Worm (Caenorhabditis elegans): ENCODE data around the gene T02E9.5.

The T02E9.5 gene

ce11 chrV:11375150-11375792, 33.2 kb downstream of the T02E9.5 start, which contains the start of gene cnb-1 (continued):
- no peak for TF ChIP-seq hlh-4 (tag; optimal IDR thresholded peaks at IDR 0.05)
- no peak for TF ChIP-seq vab-15 (tag; optimal IDR thresholded peaks at IDR 0.05)
- peak; percentile 41 for TF ChIP-seq isw-1 (GFP tag; IDR thresholded peaks at IDR 0.05)
- no peak for TF ChIP-seq egl-27 (tag; optimal IDR thresholded peaks at IDR 0.05)
- peak; percentile 22 to 60 (median 38) for TF ChIP-seq ceh-82 (tag; optimal IDR thresholded peaks at IDR 0.05)
- no peak for TF ChIP-seq C34B4.2 (tag; optimal IDR thresholded peaks at IDR 0.05)
- TF ChIP-seq elt-2 (tag; optimal IDR thresholded peaks at IDR 0.05): peak; percentile 35
- TF ChIP-seq skn-1 (tag; optimal IDR thresholded peaks at IDR 0.05): peak; percentile 63
- TF ChIP-seq lin-13 (GFP tag; optimal IDR thresholded peaks at IDR 0.05): peak; percentile 19
- no peak for TF ChIP-seq nhr-77 (tag; optimal IDR thresholded peaks at IDR 0.05)
- TF ChIP-seq nhr-20 (tag; optimal IDR thresholded peaks at IDR 0.05): peak; percentile 59
- peak; percentile 79 for TF ChIP-seq mep-1 (tag; optimal IDR thresholded peaks at IDR 0.05)
- TF ChIP-seq jun-1 (tag; optimal IDR thresholded peaks at IDR 0.05): peak; percentile 56
- peak; percentile 62 for TF ChIP-seq nhr-19 (GFP tag; conservative IDR thresholded peaks at IDR 0.05)
- no peak for TF ChIP-seq nhr-12 (tag; optimal IDR thresholded peaks at IDR 0.05)
- peak; percentile 81 for TF ChIP-seq egl-13 (tag; optimal IDR thresholded peaks at IDR 0.05)
- TF ChIP-seq lin-14 (GFP tag; optimal IDR thresholded peaks at IDR 0.05): peak; percentile 96
- no peak for TF ChIP-seq ces-1 (GFP tag; optimal IDR thresholded peaks at IDR 0.05)
- TF ChIP-seq pag-3 (tag; optimal IDR thresholded peaks at IDR 0.05; ENCODE audit: borderline replicate concordance, insufficient read depth): no peak
- no peak for TF ChIP-seq tlp-1 (tag; optimal IDR thresholded peaks at IDR 0.05)
- no peak for TF ChIP-seq F16B12.6 (tag; optimal IDR thresholded peaks at IDR 0.05)
- peak; percentile 83 for TF ChIP-seq swsn-7 (tag; optimal IDR thresholded peaks at IDR 0.05)
- TF ChIP-seq sox-4 (tag; optimal IDR thresholded peaks at IDR 0.05): peak; percentile 31
- TF ChIP-seq ceh-88 (GFP tag; IDR thresholded peaks at IDR 0.05): no peak
- no peak for TF ChIP-seq efl-3 (GFP tag; optimal IDR thresholded peaks at IDR 0.05)
- TF ChIP-seq nhr-76 (tag; optimal IDR thresholded peaks at IDR 0.05): no peak
- TF ChIP-seq snu-23 (GFP tag; optimal IDR thresholded peaks at IDR 0.05): peak; percentile 82
- no peak for TF ChIP-seq elt-3 (tag; optimal IDR thresholded peaks at IDR 0.05)
- no peak for TF ChIP-seq nhr-84 (tag; optimal IDR thresholded peaks at IDR 0.05)
- peak; percentile 94 for TF ChIP-seq dsc-1 (tag; optimal IDR thresholded peaks at IDR 0.05)
- TF ChIP-seq hpl-2 (GFP tag; optimal IDR thresholded peaks at IDR 0.05): no peak
- peak in 2 of 3 experiments; percentile 30 to 39 for TF ChIP-seq dpl-1 (GFP tag; optimal IDR thresholded peaks at IDR 0.05)
- no peak for TF ChIP-seq nhr-237 (tag; optimal IDR thresholded peaks at IDR 0.05)
- TF ChIP-seq unc-30 (tag; optimal IDR thresholded peaks at IDR 0.05): no peak
- TF ChIP-seq snpc-4 (tag; optimal IDR thresholded peaks at IDR 0.05): peak; percentile 55
- TF ChIP-seq ztf-4 (tag; optimal IDR thresholded peaks at IDR 0.05): no peak
- TF ChIP-seq blmp-1 (tag; optimal IDR thresholded peaks at IDR 0.05): peak; percentile 24
- TF ChIP-seq mef-2 (tag; optimal IDR thresholded peaks at IDR 0.05): no peak
- TF ChIP-seq fos-1 (tag; optimal IDR thresholded peaks at IDR 0.05): peak; percentile 36
- TF ChIP-seq lin-39 (tag; optimal IDR thresholded peaks at IDR 0.05): no peak
- peak; percentile 29 for TF ChIP-seq ama-1 (optimal IDR thresholded peaks at IDR 0.05)
- no peak for TF ChIP-seq unc-98 (GFP tag; IDR thresholded peaks at IDR 0.05)
- TF ChIP-seq efl-1 (optimal IDR thresholded peaks at IDR 0.05): peak; percentile 74 to 85
- TF ChIP-seq efl-1 (GFP tag; optimal IDR thresholded peaks at IDR 0.05 in 1 of 2): peak; percentile 39 to 93
- TF ChIP-seq ceh-90 (tag; optimal IDR thresholded peaks at IDR 0.05): no peak
- TF ChIP-seq alr-1 (tag; optimal IDR thresholded peaks at IDR 0.05; ENCODE audit: borderline replicate concordance): no peak
- TF ChIP-seq nhr-28 (tag; optimal IDR thresholded peaks at IDR 0.05): no peak
- TF ChIP-seq zag-1 (tag; optimal IDR thresholded peaks at IDR 0.05): no peak
- no peak for TF ChIP-seq sup-37 (GFP tag; optimal IDR thresholded peaks at IDR 0.05)
- no peak for TF ChIP-seq zip-4 (GFP tag; optimal IDR thresholded peaks at IDR 0.05)
- TF ChIP-seq fkh-10 (GFP tag; optimal IDR thresholded peaks at IDR 0.05): peak; percentile 45
- TF ChIP-seq grh-1 (GFP tag; IDR thresholded peaks at IDR 0.05): no peak
- peak; percentile 52; the same call in 1 of the 2 replicates for TF ChIP-seq mab-9 (GFP tag; IDR thresholded peaks at IDR 0.05)

Measured in whole organism, L1 larva.